Worm (Caenorhabditis elegans) whole organism, L1 larva: ENCODE results near the gene C04A11.1.

Experiments used
- C04F5.9 ChIP-seq: sonication (generic microtip); optimal IDR thresholded peaks from 2 replicates; lab custom pipeline; 2016; ENCODE audit warnings: missing genetic modification characterization, missing compliant biosample characterization
- C16A3.4 ChIP-seq: fragments of 150-350 bp; optimal IDR thresholded peaks from 2 replicates; lab custom pipeline; 2014; ENCODE audit warnings: missing biosample characterization, missing genetic modification characterization
- aha-1 ChIP-seq: fragments of 150-350 bp; optimal IDR thresholded peaks from 2 replicates; lab custom pipeline; 2014; ENCODE audit warnings: missing biosample characterization, missing genetic modification characterization
- blmp-1 ChIP-seq: fragments of 150-350 bp; optimal IDR thresholded peaks from 2 replicates; lab custom pipeline; 2014; ENCODE audit warnings: missing biosample characterization, missing genetic modification characterization
- ceh-63 ChIP-seq: fragments of 200-800 bp; sonication (Bioruptor generic); optimal IDR thresholded peaks from 2 replicates; lab custom pipeline; 2018; ENCODE audit warnings: mild to moderate bottlenecking, missing genetic modification characterization, missing compliant biosample characterization
- ceh-8 ChIP-seq: fragments of 200-800 bp; sonication (Bioruptor generic); optimal IDR thresholded peaks from 2 replicates; lab custom pipeline; 2018; ENCODE audit warnings: mild to moderate bottlenecking, missing genetic modification characterization, moderate library complexity, missing compliant biosample characterization
- ceh-82 ChIP-seq, 3 experiments: fragments of 150-350 bp in 1 of 3; sonication (generic microtip) in 2 of 3; optimal IDR thresholded peaks; 2 replicates each; lab custom pipeline; 2014 to 2017; ENCODE audit warnings: missing biosample characterization in 3 of 3, missing genetic modification characterization in 3 of 3
- ceh-88 ChIP-seq: fragments of 200-800 bp; sonication (Bioruptor generic); IDR thresholded peaks from 2 replicates; pipeline ENCODE4 v1.3.6; 2022; ENCODE audit warnings: missing genetic modification characterization, missing compliant biosample characterization
- ceh-90 ChIP-seq: sonication (generic microtip); optimal IDR thresholded peaks from 2 replicates; lab custom pipeline; 2016; ENCODE audit warnings: missing genetic modification characterization, missing compliant biosample characterization
- dpl-1 ChIP-seq, 3 experiments: fragments of 150-350 bp in 2 of 3; sonication (generic microtip) in 1 of 3; optimal IDR thresholded peaks; 2 replicates each; lab custom pipeline; 2014 to 2017; ENCODE audit warnings: missing biosample characterization in 3 of 3, missing genetic modification characterization in 3 of 3, missing genetic modification reagents in 3 of 3
- dsc-1 ChIP-seq: sonication (generic microtip); optimal IDR thresholded peaks from 2 replicates; lab custom pipeline; 2016; ENCODE audit warnings: mild to moderate bottlenecking, missing genetic modification characterization, missing compliant biosample characterization
- efl-1 ChIP-seq, 4 experiments: fragments of 150-350 bp; optimal IDR thresholded peaks in 3 of 4; peaks in 1 of 4; 1 replicate in 1 of 4; 2 replicates in 3 of 4; lab custom pipeline; 2014; ENCODE audit warnings: missing biosample characterization in 2 of 4, missing genetic modification characterization in 2 of 4, missing genetic modification reagents in 2 of 4
- efl-3 ChIP-seq: fragments of 200-800 bp; sonication (Bioruptor generic); optimal IDR thresholded peaks from 2 replicates; lab custom pipeline; 2018; ENCODE audit warnings: mild to moderate bottlenecking, missing genetic modification characterization, missing compliant biosample characterization
- elt-3 ChIP-seq, 6 experiments: fragments of 150-350 bp in 1 of 6; sonication (generic microtip); optimal IDR thresholded peaks; 2 replicates each; lab custom pipeline; 2017 to 2018; ENCODE audit warnings: missing biosample characterization in 6 of 6, missing genetic modification characterization in 6 of 6, inconsistent platforms in 1 of 6
- fkh-10 ChIP-seq: sonication (generic microtip); optimal IDR thresholded peaks from 2 replicates; lab custom pipeline; 2017; ENCODE audit warnings: missing biosample characterization, missing genetic modification reagents, missing genetic modification characterization
- fkh-4 ChIP-seq: sonication (generic microtip); optimal IDR thresholded peaks from 2 replicates; lab custom pipeline; 2016; ENCODE audit warnings: missing compliant biosample characterization, missing genetic modification characterization, borderline replicate concordance
- fkh-8 ChIP-seq: sonication (generic microtip); optimal IDR thresholded peaks from 2 replicates; lab custom pipeline; 2016; ENCODE audit warnings: mild to moderate bottlenecking, missing genetic modification characterization, missing compliant biosample characterization
- fos-1 ChIP-seq: fragments of 150-350 bp; optimal IDR thresholded peaks from 2 replicates; lab custom pipeline; 2014; ENCODE audit warnings: missing biosample characterization, missing genetic modification characterization
- hlh-4 ChIP-seq: sonication (generic microtip); optimal IDR thresholded peaks from 2 replicates; lab custom pipeline; 2016; ENCODE audit warnings: mild to moderate bottlenecking, missing genetic modification characterization, missing compliant biosample characterization
- irx-1 ChIP-seq: sonication (generic microtip); optimal IDR thresholded peaks from 2 replicates; lab custom pipeline; 2016; ENCODE audit warnings: missing genetic modification characterization, missing compliant biosample characterization
- isw-1 ChIP-seq: fragments of 200-800 bp; sonication (Bioruptor generic); IDR thresholded peaks from 2 replicates; pipeline ENCODE4 v1.3.6; 2022; ENCODE audit warnings: missing genetic modification characterization, missing compliant biosample characterization
- jun-1 ChIP-seq: fragments of 150-350 bp; optimal IDR thresholded peaks from 2 replicates; lab custom pipeline; 2014; ENCODE audit warnings: missing biosample characterization, missing genetic modification reagents, missing genetic modification characterization
- lin-13 ChIP-seq: fragments of 150-350 bp; optimal IDR thresholded peaks from 2 replicates; lab custom pipeline; 2014; ENCODE audit warnings: missing biosample characterization, missing genetic modification reagents, missing genetic modification characterization
- lin-14 ChIP-seq: fragments of 200-800 bp; sonication (Bioruptor generic); optimal IDR thresholded peaks from 2 replicates; lab custom pipeline; 2018; ENCODE audit warnings: mild to moderate bottlenecking, missing genetic modification characterization, moderate library complexity, missing compliant biosample characterization
- lin-39 ChIP-seq: fragments of 150-350 bp; optimal IDR thresholded peaks from 2 replicates; lab custom pipeline; 2014; ENCODE audit warnings: missing biosample characterization, missing genetic modification reagents, missing genetic modification characterization
- lir-3 ChIP-seq: sonication (generic microtip); optimal IDR thresholded peaks from 2 replicates; lab custom pipeline; 2016; ENCODE audit warnings: mild to moderate bottlenecking, missing genetic modification characterization, moderate library complexity, missing compliant biosample characterization; ENCODE audit not compliant: poor library complexity
- mab-9 ChIP-seq: fragments of 200-800 bp; sonication (Bioruptor generic); IDR thresholded peaks from 2 replicates; pipeline ENCODE4 v1.3.6; 2022; ENCODE audit warnings: missing genetic modification reagents, missing genetic modification characterization, missing compliant biosample characterization
- mdl-1 ChIP-seq, 2 experiments: fragments of 150-350 bp; optimal IDR thresholded peaks; 2 replicates each; lab custom pipeline; 2014 to 2017; ENCODE audit warnings: missing biosample characterization in 2 of 2, missing genetic modification characterization in 2 of 2, inconsistent platforms in 1 of 2
- mep-1 ChIP-seq: fragments of 150-350 bp; optimal IDR thresholded peaks from 2 replicates; lab custom pipeline; 2014; ENCODE audit warnings: missing biosample characterization, missing genetic modification characterization
- nhr-11 ChIP-seq: fragments of 150-350 bp; optimal IDR thresholded peaks from 2 replicates; lab custom pipeline; 2014; ENCODE audit warnings: missing biosample characterization, missing genetic modification characterization
- nhr-20 ChIP-seq: sonication (generic microtip); optimal IDR thresholded peaks from 2 replicates; lab custom pipeline; 2016; ENCODE audit warnings: mild to moderate bottlenecking, missing genetic modification characterization, missing compliant biosample characterization
- nhr-237 ChIP-seq: fragments of 150-350 bp; optimal IDR thresholded peaks from 2 replicates; lab custom pipeline; 2014; ENCODE audit warnings: missing biosample characterization, missing genetic modification characterization
- nhr-28 ChIP-seq: fragments of 150-350 bp; optimal IDR thresholded peaks from 2 replicates; lab custom pipeline; 2014; ENCODE audit warnings: missing biosample characterization, missing genetic modification characterization
- nhr-47 ChIP-seq: sonication (generic microtip); optimal IDR thresholded peaks from 2 replicates; lab custom pipeline; 2016; ENCODE audit warnings: mild to moderate bottlenecking, missing genetic modification characterization, moderate library complexity, missing compliant biosample characterization
- nhr-76 ChIP-seq: sonication (generic microtip); optimal IDR thresholded peaks from 2 replicates; lab custom pipeline; 2017; ENCODE audit warnings: missing biosample characterization, missing genetic modification characterization
- nhr-77 ChIP-seq: fragments of 150-350 bp; optimal IDR thresholded peaks from 2 replicates; lab custom pipeline; 2014; ENCODE audit warnings: missing biosample characterization, missing genetic modification characterization
- nhr-85 ChIP-seq: sonication (generic microtip); peaks from one replicate; lab custom pipeline; 2016; ENCODE audit warnings: missing genetic modification characterization, inconsistent platforms, missing compliant biosample characterization
- nhr-90 ChIP-seq: sonication (generic microtip); optimal IDR thresholded peaks from 2 replicates; lab custom pipeline; 2016; ENCODE audit warnings: mild to moderate bottlenecking, missing genetic modification characterization, missing compliant biosample characterization; ENCODE audit not compliant: poor library complexity
- pag-3 ChIP-seq: sonication (generic microtip); optimal IDR thresholded peaks from 2 replicates; lab custom pipeline; 2017; ENCODE audit warnings: missing genetic modification characterization, mild to moderate bottlenecking, missing compliant biosample characterization, antibody characterized with exemption, borderline replicate concordance; ENCODE audit not compliant: insufficient read depth
- snpc-4 ChIP-seq: fragments of 150-350 bp; optimal IDR thresholded peaks from 2 replicates; lab custom pipeline; 2014; ENCODE audit warnings: missing biosample characterization, missing genetic modification characterization
- sox-4 ChIP-seq: sonication (generic microtip); optimal IDR thresholded peaks from 2 replicates; lab custom pipeline; 2016; ENCODE audit warnings: missing genetic modification characterization, missing compliant biosample characterization
- sptf-1 ChIP-seq: fragments of 150-350 bp; optimal IDR thresholded peaks from 2 replicates; lab custom pipeline; 2014; ENCODE audit warnings: missing biosample characterization, missing genetic modification characterization
- swsn-7 ChIP-seq: sonication (generic microtip); optimal IDR thresholded peaks from 2 replicates; lab custom pipeline; 2016; ENCODE audit warnings: missing genetic modification characterization, missing compliant biosample characterization
- tbx-2 ChIP-seq: sonication (generic microtip); optimal IDR thresholded peaks from 2 replicates; lab custom pipeline; 2016; ENCODE audit warnings: missing genetic modification characterization, missing compliant biosample characterization
- tlp-1 ChIP-seq: fragments of 150-350 bp; optimal IDR thresholded peaks from 2 replicates; lab custom pipeline; 2014; ENCODE audit warnings: missing biosample characterization, missing genetic modification characterization
- unc-130 ChIP-seq: fragments of 150-350 bp; optimal IDR thresholded peaks from 2 replicates; lab custom pipeline; 2017; ENCODE audit warnings: missing biosample characterization, missing genetic modification characterization, inconsistent platforms
- unc-62 ChIP-seq: fragments of 150-350 bp; optimal IDR thresholded peaks from 2 replicates; lab custom pipeline; 2014; ENCODE audit warnings: missing biosample characterization, missing genetic modification reagents, missing genetic modification characterization
- unc-86 ChIP-seq: sonication (generic microtip); optimal IDR thresholded peaks from 2 replicates; lab custom pipeline; 2016; ENCODE audit warnings: missing genetic modification characterization, missing compliant biosample characterization
- unc-98 ChIP-seq: fragments of 200-800 bp; sonication (Bioruptor generic); IDR thresholded peaks from 2 replicates; pipeline ENCODE4 v1.3.6; 2022; ENCODE audit warnings: missing genetic modification characterization, missing compliant biosample characterization
- zag-1 ChIP-seq: fragments of 150-350 bp; optimal IDR thresholded peaks from 2 replicates; lab custom pipeline; 2014; ENCODE audit warnings: missing biosample characterization, missing genetic modification characterization
- ztf-4 ChIP-seq: fragments of 150-350 bp; optimal IDR thresholded peaks from 2 replicates; lab custom pipeline; 2014; ENCODE audit warnings: missing biosample characterization, missing genetic modification characterization

Gene C04A11.1

DNA sequence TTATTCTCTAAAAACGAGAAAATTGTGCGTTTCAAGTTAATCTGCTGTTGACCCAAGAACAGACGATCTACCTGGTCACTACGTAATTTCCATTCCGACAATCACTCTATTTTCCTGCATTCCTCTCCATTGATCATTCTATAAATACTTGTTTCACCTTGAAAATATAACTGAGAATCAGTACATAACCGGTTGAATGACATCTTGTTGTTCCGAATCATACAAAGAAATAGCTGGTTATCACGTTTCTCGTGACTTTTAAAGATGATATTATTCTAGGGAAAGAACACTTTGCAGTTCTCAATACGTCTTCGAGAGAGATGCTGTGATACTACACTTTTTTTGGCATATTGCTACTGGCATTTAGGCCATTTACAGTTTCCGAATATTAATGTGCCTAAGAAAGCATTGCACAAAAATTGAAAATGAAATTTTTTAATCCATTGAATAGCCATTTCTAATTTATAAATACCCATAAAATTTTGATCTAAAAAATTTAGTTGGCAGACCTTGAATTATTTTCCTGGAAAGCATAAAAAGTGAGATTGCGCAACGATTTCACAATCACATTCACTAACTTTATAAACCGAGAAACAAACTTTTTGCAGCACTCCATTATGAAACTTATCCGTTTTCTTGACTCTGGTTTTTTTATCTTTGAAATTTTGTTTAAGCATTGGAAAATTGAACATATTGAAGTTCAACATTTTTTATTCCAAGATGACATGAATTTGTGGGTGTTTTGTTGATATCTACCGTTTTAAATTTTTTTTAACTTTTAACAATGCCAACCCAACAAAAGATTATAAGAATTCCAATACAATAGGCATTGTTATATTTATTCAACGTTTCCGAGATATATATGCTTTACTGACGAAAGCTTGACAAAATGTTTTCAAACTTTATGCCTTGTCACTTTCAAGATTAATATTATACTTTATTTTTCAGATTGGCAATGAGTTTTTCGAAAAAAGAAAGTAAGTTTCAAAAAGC lies 3.6 kb downstream of the C04A11.1 start, which contains the start of gene C04A11.5 (continued):
- no peak for TF ChIP-seq unc-130 (tag; lab: Kevin White, UChicago)
- no peak for TF ChIP-seq ceh-90
- TF ChIP-seq nhr-85, result peak; percentile 90
- no peak for TF ChIP-seq lin-39
- TF ChIP-seq nhr-76 (tag; lab: Kevin White, UChicago), result no peak
- peak; percentile 6 for TF ChIP-seq pag-3 (tag; lab: Kevin White, UChicago)
- TF ChIP-seq C16A3.4 (tag; lab: Kevin White, UChicago), result no peak
- no peak for TF ChIP-seq jun-1
- TF ChIP-seq ceh-8, result no peak
- TF ChIP-seq efl-1 (optimal IDR thresholded peaks at IDR 0.05; lab: Kevin White, UChicago), result no peak
- no peak for TF ChIP-seq efl-1 (GFP tag; optimal IDR thresholded peaks at IDR 0.05 in 1 of 2; lab: Kevin White, UChicago)
- TF ChIP-seq elt-3 (tag; optimal IDR thresholded peaks at IDR 0.05; lab: Kevin White, UChicago), result peak in 2 of 6 experiments; percentile 69 to 84
- no peak for TF ChIP-seq hlh-4 (tag; lab: Kevin White, UChicago)
- no peak for TF ChIP-seq aha-1 (tag; lab: Kevin White, UChicago)
- TF ChIP-seq mep-1 (tag; lab: Kevin White, UChicago), result peak; percentile 1
- no peak for TF ChIP-seq unc-62 (GFP tag; lab: Kevin White, UChicago)
- TF ChIP-seq lin-14, result peak; percentile 73
- no peak for TF ChIP-seq fos-1 (tag; lab: Kevin White, UChicago)
- no peak for TF ChIP-seq sptf-1 (tag; lab: Kevin White, UChicago)
- TF ChIP-seq tlp-1 (tag; lab: Kevin White, UChicago), result no peak
- no peak for TF ChIP-seq dpl-1 (GFP tag; optimal IDR thresholded peaks at IDR 0.05; lab: Kevin White, UChicago)
- TF ChIP-seq fkh-8 (tag; lab: Kevin White, UChicago), result no peak
- TF ChIP-seq lin-13 (GFP tag; lab: Kevin White, UChicago), result no peak
- TF ChIP-seq efl-3 (GFP tag; lab: Kevin White, UChicago), result no peak
- no peak for TF ChIP-seq ztf-4 (tag; lab: Kevin White, UChicago)
- TF ChIP-seq isw-1, result no peak
- no peak for TF ChIP-seq dsc-1 (tag; lab: Kevin White, UChicago)
- no peak for TF ChIP-seq snpc-4 (tag; lab: Kevin White, UChicago)
- no peak for TF ChIP-seq nhr-77 (tag; lab: Kevin White, UChicago)
- no peak for TF ChIP-seq sox-4 (tag; lab: Kevin White, UChicago)
- TF ChIP-seq ceh-82 (tag; optimal IDR thresholded peaks at IDR 0.05; lab: Kevin White, UChicago), result no peak
- TF ChIP-seq C04F5.9 (tag; lab: Kevin White, UChicago), result no peak
- TF ChIP-seq tbx-2 (tag; lab: Kevin White, UChicago), result no peak
- no peak for TF ChIP-seq fkh-10 (GFP tag; lab: Kevin White, UChicago)
- TF ChIP-seq swsn-7 (tag; lab: Kevin White, UChicago), result no peak
- TF ChIP-seq ceh-88, result no peak
- TF ChIP-seq nhr-11 (tag; lab: Kevin White, UChicago), result no peak
- no peak for TF ChIP-seq nhr-237
- TF ChIP-seq ceh-63 (GFP tag; lab: Kevin White, UChicago), result no peak
- no peak for TF ChIP-seq nhr-90 (tag; lab: Kevin White, UChicago)
- no peak for TF ChIP-seq mdl-1 (tag; optimal IDR thresholded peaks at IDR 0.05; lab: Kevin White, UChicago)
- TF ChIP-seq zag-1, result no peak
- TF ChIP-seq nhr-20 (tag; lab: Kevin White, UChicago), result peak; percentile 70
- TF ChIP-seq nhr-47, result no peak
- TF ChIP-seq irx-1 (tag; lab: Kevin White, UChicago), result no peak
- no peak for TF ChIP-seq lir-3 (tag; lab: Kevin White, UChicago)
- TF ChIP-seq blmp-1 (tag; lab: Kevin White, UChicago), result peak; percentile 9
- no peak for TF ChIP-seq mab-9
- no peak for TF ChIP-seq unc-98 (GFP tag; lab: Robert Waterston, UW)
- TF ChIP-seq nhr-28, result no peak
- TF ChIP-seq fkh-4 (tag; lab: Kevin White, UChicago), result no peak
- TF ChIP-seq unc-86 (tag; lab: Kevin White, UChicago), result no peak
